Worm (Caenorhabditis elegans) whole organism, L1 larva: ENCODE results near the gene cdkl-1.

ENCODE experiments used
- C04F5.9 ChIP-seq: sonication (generic microtip); optimal IDR thresholded peaks from 2 replicates; lab custom pipeline; 2016; ENCODE audit warnings: missing genetic modification characterization, missing compliant biosample characterization
- C16A3.4 ChIP-seq: fragments of 150-350 bp; optimal IDR thresholded peaks from 2 replicates; lab custom pipeline; 2014; ENCODE audit warnings: missing biosample characterization, missing genetic modification characterization
- C34B4.2 ChIP-seq: sonication (generic microtip); optimal IDR thresholded peaks from 2 replicates; lab custom pipeline; 2017; ENCODE audit warnings: mild to moderate bottlenecking, missing genetic modification characterization, missing compliant biosample characterization
- aha-1 ChIP-seq: fragments of 150-350 bp; optimal IDR thresholded peaks from 2 replicates; lab custom pipeline; 2014; ENCODE audit warnings: missing biosample characterization, missing genetic modification characterization
- aly-2 ChIP-seq: fragments of 150-350 bp; optimal IDR thresholded peaks from 2 replicates; lab custom pipeline; 2014; ENCODE audit warnings: missing biosample characterization, missing genetic modification characterization
- ama-1 ChIP-seq: fragments of 150-350 bp; optimal IDR thresholded peaks from 2 replicates; lab custom pipeline; 2014
- blmp-1 ChIP-seq: fragments of 150-350 bp; optimal IDR thresholded peaks from 2 replicates; lab custom pipeline; 2014; ENCODE audit warnings: missing biosample characterization, missing genetic modification characterization
- ceh-8 ChIP-seq: fragments of 200-800 bp; sonication (Bioruptor generic); optimal IDR thresholded peaks from 2 replicates; lab custom pipeline; 2018; ENCODE audit warnings: mild to moderate bottlenecking, missing genetic modification characterization, moderate library complexity, missing compliant biosample characterization
- efl-3 ChIP-seq: fragments of 200-800 bp; sonication (Bioruptor generic); optimal IDR thresholded peaks from 2 replicates; lab custom pipeline; 2018; ENCODE audit warnings: mild to moderate bottlenecking, missing genetic modification characterization, missing compliant biosample characterization
- elt-2 ChIP-seq: sonication (generic microtip); optimal IDR thresholded peaks from 2 replicates; lab custom pipeline; 2016; ENCODE audit warnings: missing genetic modification characterization, mild to moderate bottlenecking, inconsistent platforms, missing compliant biosample characterization, missing genetic modification reagents
- elt-3 ChIP-seq, 6 experiments: fragments of 150-350 bp in 1 of 6; sonication (generic microtip); optimal IDR thresholded peaks; 2 replicates each; lab custom pipeline; 2017 to 2018; ENCODE audit warnings: missing biosample characterization in 6 of 6, missing genetic modification characterization in 6 of 6, inconsistent platforms in 1 of 6
- fos-1 ChIP-seq: fragments of 150-350 bp; optimal IDR thresholded peaks from 2 replicates; lab custom pipeline; 2014; ENCODE audit warnings: missing biosample characterization, missing genetic modification characterization
- isw-1 ChIP-seq: fragments of 200-800 bp; sonication (Bioruptor generic); IDR thresholded peaks from 2 replicates; pipeline ENCODE4 v1.3.6; 2022; ENCODE audit warnings: missing genetic modification characterization, missing compliant biosample characterization
- jun-1 ChIP-seq: fragments of 150-350 bp; optimal IDR thresholded peaks from 2 replicates; lab custom pipeline; 2014; ENCODE audit warnings: missing biosample characterization, missing genetic modification reagents, missing genetic modification characterization
- lin-13 ChIP-seq: fragments of 150-350 bp; optimal IDR thresholded peaks from 2 replicates; lab custom pipeline; 2014; ENCODE audit warnings: missing biosample characterization, missing genetic modification reagents, missing genetic modification characterization
- lin-35 ChIP-seq, 2 experiments: fragments of 150-350 bp; optimal IDR thresholded peaks; 2 replicates each; lab custom pipeline; 2014; ENCODE audit warnings: missing biosample characterization in 2 of 2, missing genetic modification characterization in 2 of 2, missing genetic modification reagents in 2 of 2
- mdl-1 ChIP-seq, 2 experiments: fragments of 150-350 bp; optimal IDR thresholded peaks; 2 replicates each; lab custom pipeline; 2014 to 2017; ENCODE audit warnings: missing biosample characterization in 2 of 2, missing genetic modification characterization in 2 of 2, inconsistent platforms in 1 of 2
- mep-1 ChIP-seq: fragments of 150-350 bp; optimal IDR thresholded peaks from 2 replicates; lab custom pipeline; 2014; ENCODE audit warnings: missing biosample characterization, missing genetic modification characterization
- nhr-12 ChIP-seq: sonication (generic microtip); optimal IDR thresholded peaks from 2 replicates; lab custom pipeline; 2017; ENCODE audit warnings: missing biosample characterization, missing genetic modification characterization
- nhr-19 ChIP-seq: fragments of 200-800 bp; sonication (Bioruptor generic); conservative IDR thresholded peaks from 2 replicates; pipeline ENCODE4 v1.3.6; 2022; ENCODE audit warnings: missing genetic modification characterization, missing compliant biosample characterization
- nhr-47 ChIP-seq: sonication (generic microtip); optimal IDR thresholded peaks from 2 replicates; lab custom pipeline; 2016; ENCODE audit warnings: mild to moderate bottlenecking, missing genetic modification characterization, moderate library complexity, missing compliant biosample characterization
- nhr-71 ChIP-seq: sonication (generic microtip); optimal IDR thresholded peaks from 2 replicates; lab custom pipeline; 2016; ENCODE audit warnings: mild to moderate bottlenecking, missing genetic modification characterization, moderate library complexity, missing compliant biosample characterization
- nhr-84 ChIP-seq: sonication (generic microtip); optimal IDR thresholded peaks from 2 replicates; lab custom pipeline; 2017; ENCODE audit warnings: missing biosample characterization, missing genetic modification characterization
- nhr-85 ChIP-seq: sonication (generic microtip); peaks from one replicate; lab custom pipeline; 2016; ENCODE audit warnings: missing genetic modification characterization, inconsistent platforms, missing compliant biosample characterization
- nhr-90 ChIP-seq: sonication (generic microtip); optimal IDR thresholded peaks from 2 replicates; lab custom pipeline; 2016; ENCODE audit warnings: mild to moderate bottlenecking, missing genetic modification characterization, missing compliant biosample characterization; ENCODE audit not compliant: poor library complexity
- pag-3 ChIP-seq: sonication (generic microtip); optimal IDR thresholded peaks from 2 replicates; lab custom pipeline; 2017; ENCODE audit warnings: missing genetic modification characterization, mild to moderate bottlenecking, missing compliant biosample characterization, antibody characterized with exemption, borderline replicate concordance; ENCODE audit not compliant: insufficient read depth
- pax-3 ChIP-seq: fragments of 200-800 bp; sonication (Bioruptor generic); optimal IDR thresholded peaks from 2 replicates; lab custom pipeline; 2018; ENCODE audit warnings: mild to moderate bottlenecking, missing genetic modification characterization, moderate library complexity, missing compliant biosample characterization
- skn-1 ChIP-seq: fragments of 150-350 bp; optimal IDR thresholded peaks from 2 replicates; lab custom pipeline; 2014; ENCODE audit warnings: missing biosample characterization, missing genetic modification characterization
- snu-23 ChIP-seq: sonication (generic microtip); optimal IDR thresholded peaks from 2 replicates; lab custom pipeline; 2016; ENCODE audit warnings: missing genetic modification characterization, missing compliant biosample characterization
- sptf-1 ChIP-seq: fragments of 150-350 bp; optimal IDR thresholded peaks from 2 replicates; lab custom pipeline; 2014; ENCODE audit warnings: missing biosample characterization, missing genetic modification characterization
- sup-37 ChIP-seq: fragments of 200-800 bp; sonication (Bioruptor generic); optimal IDR thresholded peaks from 2 replicates; lab custom pipeline; 2018; ENCODE audit warnings: mild to moderate bottlenecking, missing genetic modification characterization, missing compliant biosample characterization
- swsn-7 ChIP-seq: sonication (generic microtip); optimal IDR thresholded peaks from 2 replicates; lab custom pipeline; 2016; ENCODE audit warnings: missing genetic modification characterization, missing compliant biosample characterization
- tbx-2 ChIP-seq: sonication (generic microtip); optimal IDR thresholded peaks from 2 replicates; lab custom pipeline; 2016; ENCODE audit warnings: missing genetic modification characterization, missing compliant biosample characterization
- unc-130 ChIP-seq: fragments of 150-350 bp; optimal IDR thresholded peaks from 2 replicates; lab custom pipeline; 2017; ENCODE audit warnings: missing biosample characterization, missing genetic modification characterization, inconsistent platforms
- ztf-4 ChIP-seq: fragments of 150-350 bp; optimal IDR thresholded peaks from 2 replicates; lab custom pipeline; 2014; ENCODE audit warnings: missing biosample characterization, missing genetic modification characterization

The cdkl-1 gene

ce11 chrV:11098599-11098998 is at the start of gene cdkl-1:
TSS of gene cdkl-1 (plus strand) at chrV:11098899.
- TF ChIP-seq nhr-84 (tag; lab: Kevin White, UChicago) = no peak

- TF ChIP-seq C04F5.9 (no peak), unc-130 (no peak), nhr-71 (peak; percentile 13)
Observed at ce11 chrV:11051921-11052320, 46.8 kb upstream of the cdkl-1 start, which contains the start of gene T04C12.33. TSS of gene T04C12.33 (plus strand) at chrV:11052221.

ce11 chrV:11053827-11054226 is 44.9 kb upstream of the cdkl-1 start, which contains the start of gene T04C12.7:
TSS of gene T04C12.7 (plus strand) at chrV:11054127.
- TF ChIP-seq pax-3 = no peak
- TF ChIP-seq skn-1 = no peak

- TF ChIP-seq mep-1 (tag; lab: Kevin White, UChicago) (no peak), lin-35 (GFP tag; optimal IDR thresholded peaks at IDR 0.05; lab: Kevin White, UChicago) (no peak), pag-3 (tag; lab: Kevin White, UChicago) (no peak), ceh-8 (GFP tag; lab: Kevin White, UChicago) (no peak)
Observed at ce11 chrV:11056484-11056883, 42.2 kb upstream of the cdkl-1 start.

- TF ChIP-seq ceh-8 (GFP tag; lab: Kevin White, UChicago) (no peak), C16A3.4 (no peak), snu-23 (GFP tag; lab: Kevin White, UChicago) (no peak), isw-1 (GFP tag; lab: Robert Waterston, UW) (no peak), nhr-47 (tag; lab: Kevin White, UChicago) (no peak), aly-2 (tag; lab: Kevin White, UChicago) (no peak), skn-1 (no peak), jun-1 (tag; lab: Kevin White, UChicago) (no peak), elt-3 (tag; optimal IDR thresholded peaks at IDR 0.05; lab: Kevin White, UChicago) (no peak), sptf-1 (tag; lab: Kevin White, UChicago) (no peak), nhr-90 (tag; lab: Kevin White, UChicago) (no peak), nhr-19 (GFP tag; lab: Robert Waterston, UW) (no peak), nhr-12 (tag; lab: Kevin White, UChicago) (no peak), ztf-4 (tag; lab: Kevin White, UChicago) (no peak), swsn-7 (no peak), blmp-1 (tag; lab: Kevin White, UChicago) (no peak), sup-37 (GFP tag; lab: Kevin White, UChicago) (no peak), lin-13 (GFP tag; lab: Kevin White, UChicago) (no peak), mdl-1 (tag; optimal IDR thresholded peaks at IDR 0.05; lab: Kevin White, UChicago) (no peak), efl-3 (GFP tag; lab: Kevin White, UChicago) (no peak)
- TF ChIP-seq, all 84 proteins: peak for 0
Observed at ce11 chrV:11057043-11057442, 41.7 kb upstream of the cdkl-1 start, which contains the start of gene srh-75. TSS of gene srh-75 (minus strand) at chrV:11057143.

- TF ChIP-seq elt-2 (tag; lab: Kevin White, UChicago) = peak; percentile 4
- TF ChIP-seq C34B4.2 (tag; lab: Kevin White, UChicago) = no peak
- peak; percentile 19 for TF ChIP-seq nhr-71
- no peak for TF ChIP-seq pax-3
- TF ChIP-seq aha-1 (tag; lab: Kevin White, UChicago) = no peak
- peak; percentile 13 for TF ChIP-seq nhr-90 (tag; lab: Kevin White, UChicago)
- TF ChIP-seq nhr-19 (GFP tag; lab: Robert Waterston, UW) = 0 out of 2 replicates have a peak, but pooled peaks have one; percentile 13
- peak; percentile 61 for TF ChIP-seq ama-1 (lab: Kevin White, UChicago)
- TF ChIP-seq tbx-2 = no peak
- no peak for TF ChIP-seq fos-1 (tag; lab: Kevin White, UChicago)
- TF ChIP-seq nhr-85 (tag; lab: Kevin White, UChicago) = peak; percentile 13
Observed at ce11 chrV:11059180-11059579, 39.5 kb upstream of the cdkl-1 start, which contains the start of gene T04C12.1. TSS of gene T04C12.1 (minus strand) at chrV:11059269.
